Worm (Caenorhabditis elegans) whole organism, L3 larva: ENCODE results near the gene F38A1.9.

Experiments used
- R02D3.7 ChIP-seq: fragments of 150-350 bp; optimal IDR thresholded peaks from 2 replicates; lab custom pipeline; 2014; ENCODE audit warnings: missing biosample characterization, missing genetic modification characterization
- ZK546.5 ChIP-seq: sonication (generic microtip); optimal IDR thresholded peaks from 2 replicates; lab custom pipeline; 2017; ENCODE audit warnings: missing biosample characterization, missing genetic modification characterization
- ceh-82 ChIP-seq: fragments of 150-350 bp; optimal IDR thresholded peaks from 2 replicates; lab custom pipeline; 2014; ENCODE audit warnings: missing biosample characterization, missing genetic modification characterization
- fkh-2 ChIP-seq: fragments of 150-350 bp; optimal IDR thresholded peaks from 2 replicates; lab custom pipeline; 2014; ENCODE audit warnings: missing biosample characterization, missing genetic modification reagents, missing genetic modification characterization
- lin-39 ChIP-seq: fragments of 150-350 bp; optimal IDR thresholded peaks from 2 replicates; lab custom pipeline; 2018; ENCODE audit warnings: missing biosample characterization, missing genetic modification reagents, missing genetic modification characterization
- nhr-11 ChIP-seq: fragments of 150-350 bp; optimal IDR thresholded peaks from 2 replicates; lab custom pipeline; 2014; ENCODE audit warnings: missing biosample characterization, missing genetic modification characterization
- nhr-23 ChIP-seq: fragments of 150-350 bp; optimal IDR thresholded peaks from 2 replicates; lab custom pipeline; 2014; ENCODE audit warnings: missing biosample characterization, missing genetic modification reagents, missing genetic modification characterization
- nhr-28 ChIP-seq: fragments of 150-350 bp; optimal IDR thresholded peaks from 2 replicates; lab custom pipeline; 2014; ENCODE audit warnings: missing biosample characterization, missing genetic modification characterization
- pha-4 ChIP-seq: fragments of 150-350 bp; optimal IDR thresholded peaks from 2 replicates; lab custom pipeline; 2014; ENCODE audit warnings: missing biosample characterization, missing genetic modification reagents, missing genetic modification characterization
- pqm-1 ChIP-seq: fragments of 150-350 bp; optimal IDR thresholded peaks from 2 replicates; lab custom pipeline; 2017; ENCODE audit warnings: missing biosample characterization, missing genetic modification characterization, inconsistent platforms
- tbx-2 ChIP-seq: sonication (generic microtip); optimal IDR thresholded peaks from 2 replicates; lab custom pipeline; 2016; ENCODE audit warnings: mild to moderate bottlenecking, missing genetic modification characterization, missing compliant biosample characterization
- unc-39 ChIP-seq: sonication (generic microtip); optimal IDR thresholded peaks from 4 replicates; lab custom pipeline; 2017; ENCODE audit warnings: missing biosample characterization, missing genetic modification characterization

DNA sequence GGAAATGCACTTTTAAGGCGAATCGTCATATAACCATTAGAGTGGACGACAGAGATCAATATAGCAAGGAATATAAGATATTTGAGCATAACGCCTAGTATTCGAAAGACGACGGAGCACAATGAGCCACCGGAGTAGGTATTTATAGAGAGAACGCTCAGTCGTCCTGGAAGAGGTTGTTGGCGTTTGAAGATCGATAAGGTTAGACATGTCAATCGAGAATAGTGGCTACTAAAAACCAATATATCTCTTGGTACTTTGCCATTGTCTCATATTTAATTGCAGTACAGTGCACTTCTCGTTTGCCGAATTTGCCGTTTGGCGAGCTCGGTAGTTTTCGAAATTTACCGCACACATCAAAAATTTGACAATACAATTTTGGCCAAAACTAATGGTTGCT lies 37.2 kb downstream of the F38A1.9 start, which contains the start of gene dsl-1:
- no peak for TF ChIP-seq tbx-2
- TF ChIP-seq nhr-28 (tag; lab: Kevin White, UChicago): no peak
- no peak for TF ChIP-seq ZK546.5 (tag; lab: Kevin White, UChicago)
- TF ChIP-seq nhr-23 (tag; lab: Kevin White, UChicago): no peak
- no peak for TF ChIP-seq lin-39 (tag; lab: Kevin White, UChicago)
- TF ChIP-seq ceh-82: no peak
- no peak for TF ChIP-seq fkh-2 (tag; lab: Kevin White, UChicago)
- TF ChIP-seq nhr-11 (tag; lab: Kevin White, UChicago): no peak
- TF ChIP-seq unc-39 (tag; lab: Kevin White, UChicago): no peak
- TF ChIP-seq pha-4 (tag; lab: Kevin White, UChicago): no peak
- TF ChIP-seq pqm-1: no peak
- no peak for TF ChIP-seq R02D3.7
